Worm (Caenorhabditis elegans) whole organism, midembryonic: ENCODE measurements around the gene gtap-1.

Experiments used
- T22C8.4 ChIP-seq: fragments of 200-800 bp; sonication (Bioruptor generic); IDR thresholded peaks from 2 replicates; pipeline ENCODE4 v1.3.6; 2022; ENCODE audit warnings: missing genetic modification characterization, missing compliant biosample characterization
- flt-1 ChIP-seq: fragments of 200-800 bp; sonication (Bioruptor generic); IDR thresholded peaks from 2 replicates; pipeline ENCODE4 v1.3.6; 2022; ENCODE audit warnings: missing genetic modification characterization, missing compliant biosample characterization
- klf-2 ChIP-seq: fragments of 200-800 bp; sonication (Bioruptor generic); conservative IDR thresholded peaks from 2 replicates; pipeline ENCODE4 v1.3.6; 2022; ENCODE audit warnings: missing genetic modification reagents, missing genetic modification characterization, missing compliant biosample characterization
- med-1 ChIP-seq: sonication (generic microtip); optimal IDR thresholded peaks from 2 replicates; lab custom pipeline; 2017; ENCODE audit warnings: missing genetic modification characterization, mild to moderate bottlenecking, missing compliant biosample characterization, antibody characterized with exemption, missing genetic modification reagents; ENCODE audit not compliant: insufficient read depth
- ref-1 ChIP-seq: fragments of 200-800 bp; sonication (Bioruptor generic); conservative IDR thresholded peaks from 2 replicates; pipeline ENCODE4 v1.3.6; 2022; ENCODE audit warnings: missing genetic modification reagents, missing genetic modification characterization, missing compliant biosample characterization
- tab-1 ChIP-seq: fragments of 200-800 bp; sonication (Bioruptor generic); IDR thresholded peaks from 2 replicates; pipeline ENCODE4 v1.3.6; 2022; ENCODE audit warnings: missing genetic modification characterization, missing compliant biosample characterization
- ztf-23 ChIP-seq: fragments of 200-800 bp; sonication (Bioruptor generic); IDR thresholded peaks from 2 replicates; pipeline ENCODE4 v1.3.6; 2022; ENCODE audit warnings: missing genetic modification reagents, missing genetic modification characterization, missing compliant biosample characterization

ce11 chrII:5829940-5830424 is 3.1 kb downstream of the gtap-1 start, which contains the start of gene col-74:
- TF ChIP-seq flt-1 (no peak), med-1 (GFP tag; lab: Kevin White, UChicago) (no peak), T22C8.4 (no peak), klf-2 (GFP tag; lab: Robert Waterston, UW) (no peak), tab-1 (GFP tag; lab: Robert Waterston, UW) (no peak), ref-1 (GFP tag; lab: Robert Waterston, UW) (no peak), ztf-23 (GFP tag; lab: Robert Waterston, UW) (no peak)
